Fruit fly (Drosophila melanogaster): ENCODE data around the gene alpha-Man-Ib.

Gene alpha-Man-Ib

DNA sequence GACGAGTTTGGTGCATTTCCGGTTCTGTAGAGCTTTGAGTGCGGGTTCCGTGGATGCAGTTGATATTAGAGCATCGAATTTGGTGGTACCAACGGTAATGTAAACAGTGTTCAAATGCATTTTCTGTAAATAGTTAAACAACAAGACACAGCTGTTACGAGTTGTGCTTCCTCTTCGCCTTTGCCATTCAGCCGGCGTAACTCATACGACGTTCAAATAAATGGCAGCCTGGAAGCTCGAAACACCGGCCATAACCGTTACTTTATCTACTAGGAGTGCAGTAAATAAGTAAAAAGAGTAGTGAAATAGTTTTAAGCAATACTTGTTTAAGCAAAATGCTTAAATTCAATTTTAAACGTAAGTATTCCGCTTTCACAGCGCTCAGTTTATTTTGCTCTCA is 25.8 kb upstream of the alpha-Man-Ib start, which contains the start of the genes Alg13 and superdeath:
Gene Alg13 (minus strand): TSS at position 167 of the 400 bp plus-strand sequence.
Gene superdeath (plus strand): TSS at position 256 of the 400 bp plus-strand sequence.
- TF ChIP-seq psq (optimal IDR thresholded peaks at IDR 0.05) (no peak), EcR (GFP tag; optimal IDR thresholded peaks at IDR 0.05) (no peak), usp (GFP tag; optimal IDR thresholded peaks at IDR 0.05) (no peak), Dll (optimal IDR thresholded peaks at IDR 0.05) (no peak), CG8478 (optimal IDR thresholded peaks at IDR 0.05) (no peak), pan (optimal IDR thresholded peaks at IDR 0.05) (no peak)

DNA sequence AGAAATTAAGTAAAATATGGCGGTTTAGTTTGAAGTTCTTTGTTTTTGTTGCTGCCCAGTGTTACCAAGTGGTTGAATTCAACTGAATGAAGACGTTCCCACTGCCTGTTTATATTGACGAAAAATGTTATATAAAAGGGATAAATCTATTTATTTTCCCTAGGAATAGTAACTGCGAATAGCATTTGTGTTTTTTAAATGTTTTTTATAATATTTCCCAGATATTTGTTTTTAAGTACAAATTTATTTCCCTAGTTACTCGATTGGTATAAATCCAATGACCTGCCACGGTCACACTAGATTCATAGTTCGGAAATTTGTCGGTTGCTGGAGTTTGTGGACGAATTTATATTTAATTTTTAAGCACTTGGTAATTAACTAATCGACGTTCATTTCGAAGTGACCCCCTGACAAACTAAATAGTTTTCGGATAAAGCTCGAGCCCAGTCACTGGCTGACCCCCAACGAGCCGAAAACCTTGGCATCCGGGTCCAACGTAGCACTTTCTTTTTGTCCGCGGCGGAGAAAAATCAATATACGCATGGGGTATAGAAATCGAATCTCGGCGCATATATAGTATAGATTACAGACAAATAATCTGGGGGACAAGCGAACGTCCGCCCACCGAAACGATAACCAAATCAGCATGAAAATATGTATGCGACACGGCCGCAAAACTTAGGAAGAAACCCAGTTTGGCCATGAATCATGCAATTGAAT is 18.4 kb upstream of the alpha-Man-Ib start, which contains the start of the genes dgt6 and Vha100-1:
Gene dgt6 (minus strand): TSS at position 71 of the 720 bp plus-strand sequence.
Gene Vha100-1 (plus strand): TSS at position 292 of the 720 bp plus-strand sequence.
- TF ChIP-seq CG8478 (optimal IDR thresholded peaks at IDR 0.05): no peak
- TF ChIP-seq Dll (optimal IDR thresholded peaks at IDR 0.05): no peak
- TF ChIP-seq psq (optimal IDR thresholded peaks at IDR 0.05): no peak
- TF ChIP-seq EcR (GFP tag; optimal IDR thresholded peaks at IDR 0.05): no peak
- no peak for TF ChIP-seq pan (optimal IDR thresholded peaks at IDR 0.05)
- no peak for TF ChIP-seq usp (GFP tag; optimal IDR thresholded peaks at IDR 0.05)

DNA sequence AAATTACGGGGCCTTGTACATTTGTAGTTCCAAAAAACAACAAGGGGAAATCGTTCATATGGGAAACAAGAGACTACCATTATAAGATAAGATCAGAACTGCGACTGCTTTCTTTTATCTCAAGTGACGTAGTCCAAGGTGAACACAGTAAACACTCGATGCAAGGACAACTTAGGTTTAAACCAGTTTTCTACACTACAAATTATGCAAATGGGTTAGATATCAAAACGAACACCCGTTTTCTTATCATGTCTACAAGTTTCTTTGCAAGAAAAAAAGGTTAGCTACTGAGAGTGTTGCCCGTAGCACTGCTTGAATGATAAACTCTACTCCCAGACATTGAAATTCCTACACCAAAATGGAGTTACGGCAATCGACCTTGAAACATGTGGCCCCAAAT is 11.5 kb upstream of the alpha-Man-Ib start:
- TF ChIP-seq Dll (optimal IDR thresholded peaks at IDR 0.05) (no peak), psq (optimal IDR thresholded peaks at IDR 0.05) (no peak), EcR (GFP tag; optimal IDR thresholded peaks at IDR 0.05) (no peak), usp (GFP tag; optimal IDR thresholded peaks at IDR 0.05) (no peak), pan (optimal IDR thresholded peaks at IDR 0.05) (no peak), CG8478 (optimal IDR thresholded peaks at IDR 0.05) (no peak)

DNA sequence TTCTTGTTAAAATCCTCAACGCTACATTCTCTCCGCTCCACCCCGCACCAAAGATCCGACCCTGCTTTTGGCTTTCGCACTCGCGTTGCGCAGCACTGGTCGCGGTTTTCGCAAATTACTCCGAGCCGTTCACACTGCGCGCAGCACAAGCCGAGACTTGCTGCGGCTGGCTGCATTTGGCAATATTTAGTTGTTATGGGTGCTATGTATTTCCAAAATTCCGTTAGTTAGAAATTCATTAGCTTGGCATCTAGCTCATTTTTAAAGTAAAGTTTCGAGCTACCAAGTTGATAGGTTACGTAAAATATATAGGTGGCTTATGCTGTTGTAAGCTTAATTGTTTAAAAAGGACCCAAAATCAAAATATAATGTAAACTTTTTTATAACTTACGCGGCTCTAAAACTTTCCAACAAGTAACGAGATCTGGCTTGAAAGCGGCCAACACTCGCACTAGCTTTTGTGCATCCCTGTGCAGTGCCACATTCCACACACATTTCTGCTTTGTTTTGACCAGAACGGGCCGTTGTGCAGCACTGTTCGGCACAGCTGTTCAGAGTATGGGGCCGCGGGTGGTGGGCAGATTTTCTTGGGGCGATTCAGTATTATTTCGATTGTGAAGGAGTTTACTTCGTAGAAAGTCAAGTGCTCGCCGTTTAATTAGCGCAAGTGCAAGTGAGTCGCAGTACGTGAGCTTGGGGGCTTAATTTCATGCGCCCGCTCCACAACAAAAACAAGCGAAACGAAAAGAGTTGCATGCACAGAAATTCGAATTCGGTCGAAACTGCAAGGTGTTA is 10.4 kb upstream of the alpha-Man-Ib start, which contains the start of the genes yem and Ctl2:
Gene yem (minus strand): TSS at position 63 of the 795 bp plus-strand sequence.
Gene Ctl2 (plus strand): TSS at position 554 of the 795 bp plus-strand sequence.
- no peak for TF ChIP-seq CG8478 (optimal IDR thresholded peaks at IDR 0.05)
- TF ChIP-seq pan (optimal IDR thresholded peaks at IDR 0.05): no peak
- TF ChIP-seq usp (GFP tag; optimal IDR thresholded peaks at IDR 0.05): no peak
- no peak for TF ChIP-seq psq (optimal IDR thresholded peaks at IDR 0.05)
- TF ChIP-seq Dll (optimal IDR thresholded peaks at IDR 0.05): no peak
- no peak for TF ChIP-seq EcR (GFP tag; optimal IDR thresholded peaks at IDR 0.05)

DNA sequence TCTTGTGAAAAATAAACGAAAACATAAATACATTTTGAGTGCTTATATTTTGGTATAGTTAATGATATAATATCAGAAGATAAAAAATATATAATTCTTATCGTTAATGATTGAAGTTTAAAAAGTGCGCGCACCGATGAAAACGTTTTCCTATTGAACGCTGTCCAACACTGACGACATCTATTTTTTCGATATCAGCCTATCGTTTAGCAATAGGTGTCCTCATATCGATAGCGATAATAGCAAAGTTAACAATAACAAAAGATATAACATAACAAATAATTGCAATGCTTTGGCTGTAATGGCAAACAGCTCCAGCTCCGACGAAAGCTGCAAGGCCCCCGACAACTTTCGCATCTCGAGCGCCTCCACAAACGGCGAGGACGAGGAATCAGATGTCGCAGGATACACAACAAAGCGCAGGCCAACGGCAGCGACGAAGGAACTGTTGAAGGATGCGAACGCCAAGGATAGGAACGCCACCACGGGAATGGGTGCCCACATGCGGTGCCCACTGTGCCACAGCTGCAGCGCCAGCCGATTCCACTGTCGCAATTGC is 3.6 kb upstream of the alpha-Man-Ib start, which contains the start of gene Atg14:
Gene Atg14 (plus strand): TSS at position 225 of the 559 bp plus-strand sequence.
- TF ChIP-seq usp (GFP tag; optimal IDR thresholded peaks at IDR 0.05) (no peak), EcR (GFP tag; optimal IDR thresholded peaks at IDR 0.05) (no peak), pan (optimal IDR thresholded peaks at IDR 0.05) (no peak), CG8478 (optimal IDR thresholded peaks at IDR 0.05) (no peak), Dll (optimal IDR thresholded peaks at IDR 0.05) (no peak), psq (optimal IDR thresholded peaks at IDR 0.05) (no peak)

DNA sequence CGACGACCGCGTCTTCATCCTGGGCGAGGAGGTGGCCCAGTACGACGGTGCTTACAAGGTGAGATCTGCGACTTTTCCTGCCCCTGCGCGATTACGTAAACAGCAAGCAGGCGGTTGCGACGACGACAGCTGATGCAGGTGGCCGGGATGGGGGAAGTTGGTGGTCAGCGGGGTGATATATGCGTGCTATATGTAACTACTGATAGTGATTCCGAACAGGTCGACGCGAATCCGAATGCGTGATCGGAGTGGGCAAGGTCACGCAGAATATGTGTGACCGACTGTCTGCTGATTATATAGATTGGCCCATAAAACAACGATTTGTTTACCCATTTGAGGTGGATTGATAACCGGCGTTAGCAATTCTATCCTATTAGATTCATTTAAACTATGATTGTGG is 770 bp upstream of the alpha-Man-Ib start:
- no peak for TF ChIP-seq CG8478 (optimal IDR thresholded peaks at IDR 0.05)
- no peak for TF ChIP-seq usp (GFP tag; optimal IDR thresholded peaks at IDR 0.05)
- no peak for TF ChIP-seq pan (optimal IDR thresholded peaks at IDR 0.05)
- TF ChIP-seq psq (optimal IDR thresholded peaks at IDR 0.05): no peak
- no peak for TF ChIP-seq Dll (optimal IDR thresholded peaks at IDR 0.05)

DNA sequence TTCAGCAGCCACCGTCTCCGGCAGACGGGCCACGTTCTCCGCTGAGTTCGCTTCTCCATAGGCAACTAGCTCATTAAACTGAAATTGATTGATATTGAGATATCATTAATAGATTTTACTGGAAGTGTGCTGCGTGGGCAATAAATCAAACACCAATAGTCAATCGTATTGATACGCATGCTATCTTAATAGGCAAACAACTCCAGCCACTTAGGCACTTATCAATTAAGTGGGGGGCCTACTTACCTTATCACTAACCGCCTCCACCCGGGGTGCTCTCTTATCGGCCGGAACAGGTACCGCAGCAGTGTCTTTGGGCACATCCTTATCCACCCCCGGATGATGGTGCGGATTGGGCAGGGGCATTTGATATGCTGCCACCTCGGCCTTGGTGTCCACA is 827 bp downstream of the alpha-Man-Ib start:
- TF ChIP-seq pan (optimal IDR thresholded peaks at IDR 0.05) (no peak), psq (optimal IDR thresholded peaks at IDR 0.05) (no peak), usp (GFP tag; optimal IDR thresholded peaks at IDR 0.05) (no peak), Dll (optimal IDR thresholded peaks at IDR 0.05) (no peak), EcR (GFP tag; optimal IDR thresholded peaks at IDR 0.05) (no peak), CG8478 (optimal IDR thresholded peaks at IDR 0.05) (no peak)

DNA sequence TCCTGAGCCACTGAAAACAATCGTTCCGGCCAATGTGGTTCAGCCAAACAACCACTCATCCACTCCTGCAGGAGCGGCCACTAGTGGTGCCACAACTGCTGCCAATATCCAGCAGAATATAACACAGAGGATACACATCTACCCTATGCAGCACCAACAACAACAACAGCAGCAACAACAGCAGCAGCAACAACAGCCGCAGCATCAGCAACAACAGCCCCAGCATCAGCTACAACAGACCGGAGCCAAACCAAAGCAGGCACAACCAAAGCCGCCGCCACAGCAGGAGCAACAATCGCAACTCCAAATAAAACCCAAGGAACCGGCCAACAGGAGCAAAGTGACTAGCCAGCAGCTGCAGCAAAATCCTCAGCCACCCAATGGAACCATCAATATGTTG is 9.4 kb downstream of the alpha-Man-Ib start:
- TF ChIP-seq CG8478 (optimal IDR thresholded peaks at IDR 0.05) (no peak), pan (optimal IDR thresholded peaks at IDR 0.05) (no peak), psq (optimal IDR thresholded peaks at IDR 0.05) (no peak), usp (GFP tag; optimal IDR thresholded peaks at IDR 0.05) (no peak), Dll (optimal IDR thresholded peaks at IDR 0.05) (no peak), EcR (GFP tag; optimal IDR thresholded peaks at IDR 0.05) (no peak)

DNA sequence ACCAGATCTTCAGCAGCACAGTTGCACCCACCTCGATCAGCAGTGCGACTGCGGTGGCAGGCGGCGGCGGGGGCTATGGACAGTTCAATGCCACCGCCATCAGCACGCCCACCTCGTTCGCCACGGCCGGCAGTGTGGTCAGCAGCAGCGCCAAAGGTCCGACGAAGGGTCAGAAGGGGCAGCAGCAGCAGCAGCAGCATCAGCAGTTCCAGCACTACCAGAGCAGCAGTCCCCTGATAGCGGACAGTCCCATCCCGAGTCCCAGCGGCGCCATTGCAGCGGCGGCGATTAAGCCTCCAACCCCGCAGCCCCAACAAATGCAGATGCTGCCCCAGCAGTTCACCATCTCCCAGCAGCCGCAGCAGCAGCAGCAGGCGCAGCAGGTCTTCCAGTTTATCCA is 14.6 kb downstream of the alpha-Man-Ib start:
- TF ChIP-seq Dll (optimal IDR thresholded peaks at IDR 0.05): no peak
- no peak for TF ChIP-seq EcR (GFP tag; optimal IDR thresholded peaks at IDR 0.05)
- TF ChIP-seq usp (GFP tag; optimal IDR thresholded peaks at IDR 0.05): no peak
- TF ChIP-seq psq (optimal IDR thresholded peaks at IDR 0.05): no peak
- no peak for TF ChIP-seq CG8478 (optimal IDR thresholded peaks at IDR 0.05)
- no peak for TF ChIP-seq pan (optimal IDR thresholded peaks at IDR 0.05)

DNA sequence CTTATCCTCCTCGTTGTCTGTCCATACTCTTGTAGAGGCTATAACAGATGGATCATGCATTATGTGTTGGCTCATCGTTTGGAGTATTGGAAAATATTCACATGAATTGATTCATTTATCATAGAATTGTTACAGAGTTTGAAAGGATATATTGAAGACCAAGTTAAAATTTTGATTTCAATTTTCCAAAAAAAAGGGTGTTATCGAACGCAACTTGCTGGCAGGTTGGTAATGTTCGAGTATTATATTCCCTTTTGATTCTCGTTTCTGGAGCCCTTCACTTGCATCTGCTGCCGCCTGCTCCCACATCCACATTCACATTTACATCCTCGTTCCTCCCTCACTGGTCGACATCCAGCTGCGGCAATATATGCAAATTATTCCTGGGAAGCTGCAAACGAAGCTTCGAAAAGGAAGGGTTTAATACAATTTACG is 16.6 kb downstream of the alpha-Man-Ib start:
- TF ChIP-seq Dll (optimal IDR thresholded peaks at IDR 0.05): no peak
- TF ChIP-seq usp (GFP tag; optimal IDR thresholded peaks at IDR 0.05): no peak
- TF ChIP-seq pan (optimal IDR thresholded peaks at IDR 0.05): no peak
- TF ChIP-seq CG8478 (optimal IDR thresholded peaks at IDR 0.05): no peak
- TF ChIP-seq EcR (GFP tag; optimal IDR thresholded peaks at IDR 0.05): no peak
- TF ChIP-seq psq (optimal IDR thresholded peaks at IDR 0.05): no peak

DNA sequence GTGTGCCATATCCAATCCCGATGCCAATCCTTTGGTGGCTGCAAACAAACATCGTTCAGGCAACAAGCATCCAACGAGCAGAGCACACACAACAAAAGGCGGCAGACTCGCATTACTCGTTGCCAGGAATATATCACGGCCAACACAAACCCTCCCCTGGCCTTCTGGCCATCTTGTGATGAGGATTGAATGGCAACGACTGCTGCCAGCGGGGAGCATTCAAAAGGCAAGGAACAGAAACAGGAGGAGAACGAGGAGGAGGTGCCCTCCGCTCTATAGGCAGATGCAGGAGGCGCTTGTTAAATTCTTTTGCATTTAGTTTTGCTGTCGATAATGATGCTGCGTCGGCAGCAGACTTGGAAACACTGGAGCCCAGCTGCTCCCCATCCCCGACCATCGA is 17.1 kb downstream of the alpha-Man-Ib start:
- peak; percentile 77 for TF ChIP-seq Dll (optimal IDR thresholded peaks at IDR 0.05)
- TF ChIP-seq CG8478 (optimal IDR thresholded peaks at IDR 0.05): no peak
- TF ChIP-seq pan (optimal IDR thresholded peaks at IDR 0.05): no peak

Data from whole organism.